Fruit fly (Drosophila melanogaster) whole organism, embryonic: ENCODE measurements around the gene CG6409.

Experiments
- Abd-B ChIP-seq: fragments of 200-800 bp; sonication (Bioruptor generic); optimal IDR thresholded peaks from 2 replicates; lab custom pipeline; 2018; ENCODE audit warnings: missing biosample characterization, mild to moderate bottlenecking, missing genetic modification characterization, moderate library complexity
- Aef1 ChIP-seq: fragments of 200-800 bp; sonication (Bioruptor generic); IDR thresholded peaks from 3 replicates; pipeline ENCODE4 v1.3.6; 2022; ENCODE audit warnings: missing biosample characterization, missing genetic modification characterization
- CG10209 ChIP-seq: fragments of 200-800 bp; sonication (Bioruptor generic); optimal IDR thresholded peaks from 3 replicates; lab custom pipeline; 2017; ENCODE audit warnings: missing biosample characterization, mild to moderate bottlenecking, missing genetic modification characterization, missing genetic modification reagents
- CG10274 ChIP-seq: fragments of 200-800 bp; sonication (Bioruptor generic); optimal IDR thresholded peaks from 3 replicates; lab custom pipeline; 2017; ENCODE audit warnings: missing biosample characterization, mild to moderate bottlenecking, missing genetic modification characterization
- CG14860 ChIP-seq: fragments of 200-800 bp; sonication (Bioruptor generic); IDR thresholded peaks from 3 replicates; pipeline ENCODE4 v1.3.6; 2022; ENCODE audit warnings: missing biosample characterization, missing genetic modification characterization; ENCODE audit not compliant: partially characterized antibody
- CG1602 ChIP-seq: fragments of 200-800 bp; sonication (Bioruptor generic); optimal IDR thresholded peaks from 3 replicates; lab custom pipeline; 2016; ENCODE audit warnings: missing biosample characterization, missing genetic modification characterization
- CG17328 ChIP-seq: fragments of 200-800 bp; sonication (Bioruptor generic); IDR thresholded peaks from 2 replicates; pipeline ENCODE4 v1.3.6; 2022; ENCODE audit warnings: missing biosample characterization, missing genetic modification characterization
- CG17385 ChIP-seq: fragments of 200-800 bp; sonication (Bioruptor generic); optimal IDR thresholded peaks from 3 replicates; lab custom pipeline; 2018; ENCODE audit warnings: missing biosample characterization, mild to moderate bottlenecking, missing genetic modification characterization
- CG17912 ChIP-seq: fragments of 200-800 bp; sonication (Bioruptor generic); optimal IDR thresholded peaks from 2 replicates; lab custom pipeline; 2018; ENCODE audit warnings: missing biosample characterization, mild to moderate bottlenecking, missing genetic modification characterization
- CG1792 ChIP-seq: fragments of 200-800 bp; sonication (Bioruptor generic); optimal IDR thresholded peaks from 2 replicates; lab custom pipeline; 2016; ENCODE audit warnings: missing biosample characterization, missing genetic modification characterization
- CG2678 ChIP-seq: fragments of 200-800 bp; sonication (Bioruptor generic); optimal IDR thresholded peaks from 3 replicates; lab custom pipeline; 2019; ENCODE audit warnings: missing biosample characterization, mild to moderate bottlenecking, missing genetic modification characterization, moderate library complexity
- CG3281 ChIP-seq: fragments of 200-800 bp; sonication (Bioruptor generic); optimal IDR thresholded peaks from 3 replicates; lab custom pipeline; 2017; ENCODE audit warnings: missing biosample characterization, mild to moderate bottlenecking, missing genetic modification characterization
- CG4707 ChIP-seq: fragments of 200-800 bp; sonication (Bioruptor generic); optimal IDR thresholded peaks from 2 replicates; lab custom pipeline; 2018; ENCODE audit warnings: missing biosample characterization, mild to moderate bottlenecking, missing genetic modification characterization, moderate library complexity
- CG7357 ChIP-seq: fragments of 200-800 bp; sonication (Bioruptor generic); IDR thresholded peaks from 3 replicates; pipeline ENCODE4 v1.3.6; 2022; ENCODE audit warnings: missing biosample characterization, missing genetic modification characterization
- CG8089 ChIP-seq: fragments of 200-800 bp; sonication (Bioruptor generic); optimal IDR thresholded peaks from 3 replicates; lab custom pipeline; 2016; ENCODE audit warnings: missing biosample characterization, missing genetic modification characterization
- CG8388 ChIP-seq: fragments of 200-800 bp; sonication (Bioruptor generic); optimal IDR thresholded peaks from 2 replicates; lab custom pipeline; 2019; ENCODE audit warnings: missing biosample characterization, mild to moderate bottlenecking, missing genetic modification characterization, moderate library complexity
- CG8924 ChIP-seq: fragments of 200-800 bp; optimal IDR thresholded peaks from 3 replicates; lab custom pipeline; 2019; ENCODE audit warnings: missing biosample characterization, mild to moderate bottlenecking, missing genetic modification characterization, moderate library complexity
- CG9797 ChIP-seq: fragments of 200-800 bp; sonication (Bioruptor generic); optimal IDR thresholded peaks from 3 replicates; lab custom pipeline; 2018; ENCODE audit warnings: missing biosample characterization, mild to moderate bottlenecking, missing genetic modification characterization
- CTCF ChIP-seq: fragments of 200-800 bp; sonication (Bioruptor generic); optimal IDR thresholded peaks from 2 replicates; lab custom pipeline; 2017; ENCODE audit warnings: missing biosample characterization, mild to moderate bottlenecking, missing genetic modification characterization, moderate library complexity
- ERR ChIP-seq: fragments of 200-800 bp; sonication (Bioruptor generic); optimal IDR thresholded peaks from 2 replicates; lab custom pipeline; 2016; ENCODE audit warnings: missing biosample characterization, missing genetic modification characterization
- Fer1 ChIP-seq: fragments of 200-800 bp; sonication (Bioruptor generic); optimal IDR thresholded peaks from 2 replicates; lab custom pipeline; 2017; ENCODE audit warnings: missing biosample characterization, mild to moderate bottlenecking, missing genetic modification characterization
- H2.0 ChIP-seq: fragments of 200-800 bp; sonication (Bioruptor generic); IDR thresholded peaks from 2 replicates; pipeline ENCODE4 v1.3.6; 2022; ENCODE audit warnings: missing biosample characterization, missing genetic modification characterization
- Hand ChIP-seq: fragments of 200-800 bp; sonication (Bioruptor generic); optimal IDR thresholded peaks from 2 replicates; lab custom pipeline; 2017; ENCODE audit warnings: mild to moderate bottlenecking, missing biosample characterization, missing genetic modification reagents, missing genetic modification characterization
- MTF-1 ChIP-seq: fragments of 200-800 bp; sonication (Bioruptor generic); optimal IDR thresholded peaks from 2 replicates; lab custom pipeline; 2018; ENCODE audit warnings: missing biosample characterization, mild to moderate bottlenecking, missing genetic modification characterization, borderline replicate concordance
- Mrtf ChIP-seq: fragments of 200-800 bp; sonication (Bioruptor generic); IDR thresholded peaks from 3 replicates; pipeline ENCODE4 v1.3.6; 2022; ENCODE audit warnings: missing biosample characterization, missing genetic modification characterization
- Neu2 ChIP-seq: fragments of 200-800 bp; sonication (Bioruptor generic); optimal IDR thresholded peaks from 3 replicates; lab custom pipeline; 2016; ENCODE audit warnings: missing biosample characterization, missing genetic modification characterization, borderline replicate concordance
- Nf-YB ChIP-seq: fragments of 200-800 bp; sonication (Bioruptor generic); optimal IDR thresholded peaks from 3 replicates; lab custom pipeline; 2019; ENCODE audit warnings: missing biosample characterization, mild to moderate bottlenecking, missing genetic modification characterization, moderate library complexity
- Oli ChIP-seq: fragments of 200-800 bp; sonication (Bioruptor generic); optimal IDR thresholded peaks from 2 replicates; lab custom pipeline; 2018; ENCODE audit warnings: missing biosample characterization, mild to moderate bottlenecking, missing genetic modification characterization, moderate library complexity
- Opbp ChIP-seq: fragments of 200-800 bp; sonication (Bioruptor generic); IDR thresholded peaks from 3 replicates; pipeline ENCODE4 v1.3.6; 2022; ENCODE audit warnings: missing biosample characterization, missing genetic modification characterization; ENCODE audit not compliant: partially characterized antibody
- Poxn ChIP-seq: fragments of 200-800 bp; sonication (Bioruptor generic); IDR thresholded peaks from 2 replicates; pipeline ENCODE4 v1.3.6; 2022; ENCODE audit warnings: missing biosample characterization, missing genetic modification characterization
- Vsx1 ChIP-seq: fragments of 200-800 bp; sonication (Bioruptor generic); optimal IDR thresholded peaks from 2 replicates; lab custom pipeline; 2017; ENCODE audit warnings: missing biosample characterization, mild to moderate bottlenecking, missing genetic modification characterization, missing genetic modification reagents
- ab ChIP-seq: fragments of 200-800 bp; sonication (Bioruptor generic); optimal IDR thresholded peaks from 2 replicates; lab custom pipeline; 2016; ENCODE audit warnings: missing biosample characterization, missing genetic modification characterization
- bowl ChIP-seq: fragments of 200-800 bp; sonication (Bioruptor generic); IDR thresholded peaks from 2 replicates; pipeline ENCODE4 v1.3.6; 2022; ENCODE audit warnings: missing biosample characterization, missing genetic modification characterization
- ewg ChIP-seq: fragments of 200-800 bp; sonication (Bioruptor generic); optimal IDR thresholded peaks from 3 replicates; lab custom pipeline; 2017; ENCODE audit warnings: mild to moderate bottlenecking, missing biosample characterization, missing genetic modification reagents, missing genetic modification characterization
- grau ChIP-seq: fragments of 200-800 bp; optimal IDR thresholded peaks from 3 replicates; lab custom pipeline; 2019; ENCODE audit warnings: missing biosample characterization, mild to moderate bottlenecking, missing genetic modification characterization, moderate library complexity
- gt ChIP-seq: fragments of 200-800 bp; sonication (Bioruptor generic); IDR thresholded peaks from 2 replicates; pipeline ENCODE4 v1.3.6; 2022; ENCODE audit warnings: missing biosample characterization, missing genetic modification characterization
- jigr1 ChIP-seq: fragments of 200-800 bp; sonication (Bioruptor generic); IDR thresholded peaks from 3 replicates; pipeline ENCODE4 v1.3.6; 2022; ENCODE audit warnings: missing biosample characterization, missing genetic modification characterization
- jumu ChIP-seq: fragments of 200-800 bp; sonication (Bioruptor generic); optimal IDR thresholded peaks from 3 replicates; lab custom pipeline; 2016; ENCODE audit warnings: missing biosample characterization, missing genetic modification characterization
- kni ChIP-seq: fragments of 200-800 bp; sonication (Bioruptor generic); optimal IDR thresholded peaks from 3 replicates; lab custom pipeline; 2017; ENCODE audit warnings: mild to moderate bottlenecking, missing biosample characterization, missing genetic modification reagents, missing genetic modification characterization
- mirr ChIP-seq: fragments of 200-800 bp; sonication (Bioruptor generic); optimal IDR thresholded peaks from 3 replicates; lab custom pipeline; 2018; ENCODE audit warnings: missing biosample characterization, mild to moderate bottlenecking, missing genetic modification characterization
- nerfin-2 ChIP-seq: fragments of 200-800 bp; sonication (Bioruptor generic); IDR thresholded peaks from 2 replicates; pipeline ENCODE4 v1.3.6; 2022; ENCODE audit warnings: missing biosample characterization, missing genetic modification characterization; ENCODE audit not compliant: partially characterized antibody
- prd ChIP-seq, 3 experiments: fragments of >200 bp in 2 of 3; fragments of 200-800 bp in 1 of 3; sonication (Bioruptor generic) in 1 of 3; optimal IDR thresholded peaks in 2 of 3; IDR thresholded peaks in 1 of 3; 2 replicates in 2 of 3; 3 replicates in 1 of 3; pipeline versions ENCODE4 v1.3.6 to Lab custom; 2017 to 2022; ENCODE audit warnings: missing biosample characterization in 1 of 3, missing genetic modification characterization in 1 of 3
- pros ChIP-seq: fragments of 200-800 bp; sonication (Bioruptor generic); optimal IDR thresholded peaks from 3 replicates; lab custom pipeline; 2019; ENCODE audit warnings: missing biosample characterization, mild to moderate bottlenecking, missing genetic modification characterization, moderate library complexity
- ro ChIP-seq: fragments of 200-800 bp; sonication (Bioruptor generic); IDR thresholded peaks from 2 replicates; pipeline ENCODE4 v1.3.6; 2022; ENCODE audit warnings: missing biosample characterization, missing genetic modification characterization
- sima ChIP-seq: fragments of 200-800 bp; sonication (Bioruptor generic); optimal IDR thresholded peaks from 2 replicates; lab custom pipeline; 2016; ENCODE audit warnings: missing biosample characterization, missing genetic modification characterization
- sisA ChIP-seq: fragments of 200-800 bp; sonication (Bioruptor generic); IDR thresholded peaks from 2 replicates; pipeline ENCODE4 v1.3.6; 2022; ENCODE audit warnings: missing biosample characterization, missing genetic modification characterization
- wdn ChIP-seq: fragments of 200-800 bp; sonication (Bioruptor generic); IDR thresholded peaks from 2 replicates; pipeline ENCODE4 v1.3.6; 2022; ENCODE audit warnings: missing biosample characterization, missing genetic modification characterization
- z ChIP-seq: fragments of 200-800 bp; sonication (Bioruptor generic); IDR thresholded peaks from 3 replicates; pipeline ENCODE4 v1.3.6; 2022; ENCODE audit warnings: missing biosample characterization, missing genetic modification characterization
- zen ChIP-seq: fragments of 200-800 bp; sonication (Bioruptor generic); optimal IDR thresholded peaks from 3 replicates; lab custom pipeline; 2018; ENCODE audit warnings: missing biosample characterization, mild to moderate bottlenecking, missing genetic modification characterization, moderate library complexity
- zfh1 ChIP-seq: fragments of 200-800 bp; sonication (Bioruptor generic); IDR thresholded peaks from 3 replicates; pipeline ENCODE4 v1.3.6; 2022; ENCODE audit warnings: missing biosample characterization, missing genetic modification characterization

CG6409 gene

DNA sequence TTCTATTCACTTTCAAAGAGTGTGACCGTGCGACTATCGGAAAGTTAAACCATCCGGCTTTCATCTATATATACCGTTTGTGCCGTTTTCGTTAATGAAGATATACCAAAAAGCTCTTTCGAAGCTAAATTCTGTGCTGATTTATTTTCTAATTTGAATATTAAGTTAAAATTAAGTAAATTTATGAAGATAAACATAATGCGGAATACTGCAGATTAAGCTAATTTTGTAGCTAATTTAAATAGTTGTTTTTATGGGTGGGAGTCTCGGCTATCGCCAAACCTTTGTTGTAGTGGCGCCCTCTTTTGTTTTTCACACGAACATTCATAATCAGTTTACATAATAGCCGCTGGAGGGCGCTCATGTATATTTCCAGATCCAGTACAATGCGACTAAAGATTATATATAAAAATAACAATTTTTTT, 16.9 kb upstream of the CG6409 start, which contains the start of gene Aps (continued):
- TF ChIP-seq jumu (GFP tag; lab: Kevin White, UChicago) (peak; percentile 15), jigr1 (no peak), kni (GFP tag; lab: Kevin White, UChicago) (no peak), Fer1 (GFP tag; lab: Kevin White, UChicago) (no peak), ewg (GFP tag; lab: Kevin White, UChicago) (peak; percentile 10), mirr (GFP tag; lab: Kevin White, UChicago) (no peak), Aef1 (GFP tag; lab: Robert Waterston, UW) (peak; percentile 64), CG17328 (GFP tag; lab: Robert Waterston, UW) (peak; percentile 52), MTF-1 (GFP tag; lab: Kevin White, UChicago) (no peak), Nf-YB (GFP tag; lab: Kevin White, UChicago) (peak; percentile 18), CG17385 (GFP tag; lab: Kevin White, UChicago) (peak; percentile 2), grau (tag; lab: Kevin White, UChicago) (peak; percentile 58), Abd-B (GFP tag; lab: Kevin White, UChicago) (no peak), Oli (no peak), CG7357 (GFP tag; lab: Robert Waterston, UW) (no peak), ab (GFP tag; lab: Kevin White, UChicago) (no peak), gt (GFP tag; lab: Robert Waterston, UW) (no peak), CG8924 (tag; lab: Kevin White, UChicago) (peak; percentile 5), zfh1 (peak; percentile 67; the same call in 1 of the 3 replicates), CG8388 (GFP tag; lab: Kevin White, UChicago) (no peak), CG2678 (tag; lab: Kevin White, UChicago) (peak; percentile 29), nerfin-2 (GFP tag; lab: Robert Waterston, UW) (no peak), CG3281 (GFP tag; lab: Kevin White, UChicago) (no peak), CG14860 (GFP tag; lab: Robert Waterston, UW) (no peak), CTCF (GFP tag; lab: Kevin White, UChicago) (peak; percentile 99), sima (GFP tag; lab: Kevin White, UChicago) (no peak), ERR (no peak), CG1792 (GFP tag; lab: Kevin White, UChicago) (no peak), Neu2 (GFP tag; lab: Kevin White, UChicago) (no peak), CG9797 (GFP tag; lab: Kevin White, UChicago) (peak; percentile 87), Vsx1 (GFP tag; lab: Kevin White, UChicago) (peak; percentile 99), H2.0 (GFP tag; lab: Robert Waterston, UW) (peak; percentile 29; the same call in 1 of the 2 replicates), pros (GFP tag; lab: Kevin White, UChicago) (no peak), Poxn (GFP tag; lab: Robert Waterston, UW) (no peak), wdn (GFP tag; lab: Robert Waterston, UW) (no peak), CG1602 (GFP tag; lab: Kevin White, UChicago) (peak; percentile 59), Mrtf (no peak; the same call in 2 of the 3 replicates), sisA (GFP tag; lab: Robert Waterston, UW) (peak; percentile 49), CG17912 (GFP tag; lab: Kevin White, UChicago) (peak; percentile 47), Opbp (no peak; the same call in 2 of the 3 replicates), ro (no peak), prd (optimal IDR thresholded peaks at IDR 0.05; lab: Kevin White, UChicago) (no peak), prd (GFP tag; IDR thresholded peaks at IDR 0.05; lab: Robert Waterston, UW) (peak; percentile 59; the same call in 2 of the 3 replicates), z (GFP tag; lab: Robert Waterston, UW) (no peak), CG4707 (GFP tag; lab: Kevin White, UChicago) (no peak), CG10274 (no peak), zen (peak; percentile 34), Hand (GFP tag; lab: Kevin White, UChicago) (no peak), CG8089 (GFP tag; lab: Kevin White, UChicago) (no peak), CG10209 (GFP tag; lab: Kevin White, UChicago) (peak; percentile 23), bowl (no peak)
